Fruit fly (Drosophila melanogaster) Kc167 (cell line): Measurements from ENCODE around the gene c11.1.

Source experiments
- Myc ChIP-seq: fragments of >200 bp; optimal IDR thresholded peaks from 2 replicates; lab custom pipeline; 2017; ENCODE audit warnings: missing external identifiers
- Sin3A ChIP-seq: fragments of >200 bp; optimal IDR thresholded peaks from 2 replicates; lab custom pipeline; 2018; ENCODE audit warnings: missing external identifiers
- h ChIP-seq: fragments of >200 bp; optimal IDR thresholded peaks from 3 replicates; lab custom pipeline; 2018; ENCODE audit warnings: missing external identifiers
- insv ChIP-seq: fragments of >200 bp; optimal IDR thresholded peaks from 3 replicates; lab custom pipeline; 2018; ENCODE audit warnings: missing external identifiers
- psq ChIP-seq: fragments of >200 bp; optimal IDR thresholded peaks from 2 replicates; lab custom pipeline; 2017; ENCODE audit warnings: missing external identifiers
- ttk ChIP-seq: sonication (Bioruptor generic); optimal IDR thresholded peaks from 2 replicates; lab custom pipeline; 2017; ENCODE audit warnings: missing external identifiers

DNA sequence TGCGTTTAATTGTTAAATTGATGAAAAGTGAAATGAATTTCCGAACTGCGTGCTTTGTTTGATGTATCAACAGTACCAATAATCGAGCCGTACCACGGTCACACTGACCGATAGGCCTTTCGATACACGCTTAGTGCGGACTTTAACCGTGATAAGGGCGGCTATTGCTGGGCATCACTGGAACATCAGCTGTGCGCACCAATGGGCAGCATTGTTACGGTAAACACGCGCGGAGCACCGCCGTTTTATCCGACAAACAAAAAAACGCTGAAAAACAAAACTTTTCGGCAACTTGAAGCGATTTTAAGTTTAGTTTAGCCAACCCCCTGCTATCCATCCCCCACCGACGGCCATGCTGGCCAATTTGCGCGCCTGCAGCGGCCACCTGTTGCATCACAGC is 36.2 kb upstream of the c11.1 start, which contains the start of the genes c12.1 and c12.2:
- no peak for TF ChIP-seq Sin3A (lab: Kevin White, UChicago)
- no peak for TF ChIP-seq Myc (lab: Kevin White, UChicago)
- no peak for TF ChIP-seq psq
- no peak for TF ChIP-seq h (lab: Kevin White, UChicago)
- TF ChIP-seq insv (lab: Kevin White, UChicago): no peak
- TF ChIP-seq ttk (lab: Kevin White, UChicago): no peak
